Fruit fly (Drosophila melanogaster) whole organism, adult: Measurements from ENCODE around the gene CG42751.

Experiments used
- CG11617 ChIP-seq: fragments of 200-800 bp; sonication (Bioruptor generic); optimal IDR thresholded peaks from 2 replicates; lab custom pipeline; 2017; ENCODE audit warnings: mild to moderate bottlenecking, missing biosample characterization, missing genetic modification reagents, missing genetic modification characterization
- CG12768 ChIP-seq: fragments of 200-800 bp; sonication (Bioruptor generic); optimal IDR thresholded peaks from 2 replicates; lab custom pipeline; 2017; ENCODE audit warnings: missing biosample characterization, missing genetic modification characterization, mild to moderate bottlenecking, moderate library complexity, missing genetic modification reagents
- CG14711 ChIP-seq: fragments of 200-800 bp; sonication (Bioruptor generic); optimal IDR thresholded peaks from 2 replicates; lab custom pipeline; 2018; ENCODE audit warnings: missing biosample characterization, mild to moderate bottlenecking, missing genetic modification characterization, moderate library complexity
- CG33017 ChIP-seq: fragments of 200-800 bp; sonication (Bioruptor generic); optimal IDR thresholded peaks from 2 replicates; lab custom pipeline; 2018; ENCODE audit warnings: missing biosample characterization, mild to moderate bottlenecking, missing genetic modification characterization, moderate library complexity
- CG7045 ChIP-seq: fragments of 200-800 bp; sonication (Bioruptor generic); optimal IDR thresholded peaks from 2 replicates; lab custom pipeline; 2017; ENCODE audit warnings: missing biosample characterization, mild to moderate bottlenecking, missing genetic modification characterization
- CG7101 ChIP-seq: fragments of 200-800 bp; sonication (Bioruptor generic); optimal IDR thresholded peaks from 2 replicates; lab custom pipeline; 2018; ENCODE audit warnings: missing biosample characterization, mild to moderate bottlenecking, missing genetic modification characterization, moderate library complexity
- Clk ChIP-seq: fragments of 200-800 bp; sonication (Bioruptor generic); optimal IDR thresholded peaks from 2 replicates; lab custom pipeline; 2017; ENCODE audit warnings: missing biosample characterization, missing genetic modification characterization
- Mnt ChIP-seq: fragments of 200-800 bp; sonication (Bioruptor generic); optimal IDR thresholded peaks from 2 replicates; lab custom pipeline; 2016; ENCODE audit warnings: missing biosample characterization, mild to moderate bottlenecking, missing genetic modification characterization
- cic ChIP-seq: fragments of 200-800 bp; sonication (Bioruptor generic); optimal IDR thresholded peaks from 2 replicates; lab custom pipeline; 2017; ENCODE audit warnings: missing biosample characterization, mild to moderate bottlenecking, missing genetic modification characterization, moderate library complexity
- kay ChIP-seq: fragments of 200-800 bp; sonication (Bioruptor generic); peaks from one replicate; lab custom pipeline; 2016; ENCODE audit warnings: missing biosample characterization, missing genetic modification characterization, borderline replicate concordance
- ovo ChIP-seq: fragments of 200-800 bp; sonication (Bioruptor generic); optimal IDR thresholded peaks from 2 replicates; lab custom pipeline; 2016; ENCODE audit warnings: missing biosample characterization, missing genetic modification characterization
- pad ChIP-seq: fragments of 200-800 bp; sonication (Bioruptor generic); optimal IDR thresholded peaks from 3 replicates; lab custom pipeline; 2017; ENCODE audit warnings: missing biosample characterization, missing genetic modification characterization, mild to moderate bottlenecking, moderate library complexity, missing genetic modification reagents
- tj ChIP-seq: fragments of 200-800 bp; sonication (Bioruptor generic); optimal IDR thresholded peaks from 3 replicates; lab custom pipeline; 2017; ENCODE audit warnings: missing biosample characterization, mild to moderate bottlenecking, missing genetic modification characterization, moderate library complexity
- toe ChIP-seq: fragments of 200-800 bp; sonication (Bioruptor generic); optimal IDR thresholded peaks from 2 replicates; lab custom pipeline; 2016; ENCODE audit warnings: missing biosample characterization, missing genetic modification characterization

- TF ChIP-seq CG11617 (GFP tag; lab: Kevin White, UChicago) (no peak), Clk (GFP tag; lab: Kevin White, UChicago) (no peak), cic (GFP tag; lab: Kevin White, UChicago) (no peak), CG33017 (tag; lab: Kevin White, UChicago) (no peak), Mnt (no peak), kay (GFP tag; lab: Kevin White, UChicago) (no peak), tj (GFP tag; lab: Kevin White, UChicago) (no peak), CG7101 (tag; lab: Kevin White, UChicago) (no peak), CG7045 (GFP tag; lab: Kevin White, UChicago) (no peak), ovo (GFP tag; lab: Kevin White, UChicago) (no peak), CG14711 (tag; lab: Kevin White, UChicago) (no peak), toe (GFP tag; lab: Kevin White, UChicago) (no peak), pad (no peak), CG12768 (no peak)
Measured at dm6 chr2L:11836943-11837342, 16.3 kb upstream of the CG42751 start, which contains the start of gene Sfp33A4.
